Fruit fly (Drosophila melanogaster): ENCODE data around the gene wcy.

wcy gene

dm6 chrX:17077290-17078138 is at the start of gene wcy:
Gene wcy (minus strand): TSS chrX:17077897.
- TF ChIP-seq Mio (GFP tag; optimal IDR thresholded peaks at IDR 0.05) = no peak
- no peak for TF ChIP-seq Rel (GFP tag; optimal IDR thresholded peaks at IDR 0.05)
- TF ChIP-seq Rel (tag; optimal IDR thresholded peaks at IDR 0.05) = peak; percentile 43
- TF ChIP-seq rgr (GFP tag; optimal IDR thresholded peaks at IDR 0.05) = peak; percentile 3
- TF ChIP-seq ey (GFP tag; optimal IDR thresholded peaks at IDR 0.05) = no peak
- TF ChIP-seq Vsx2 (GFP tag; optimal IDR thresholded peaks at IDR 0.05; ENCODE audit: partially characterized antibody) = no peak
- TF ChIP-seq N (GFP tag; optimal IDR thresholded peaks at IDR 0.05) = peak; percentile 86
- TF ChIP-seq HLH106 (tag; optimal IDR thresholded peaks at IDR 0.05) = peak; percentile 46
- no peak for TF ChIP-seq Hr83 (GFP tag; optimal IDR thresholded peaks at IDR 0.05; ENCODE audit: poor library complexity, severe bottlenecking)
- peak in 1 of 2 experiments; percentile 7 for TF ChIP-seq foxo (GFP tag; optimal IDR thresholded peaks at IDR 0.05)
- peak; percentile 95 for TF ChIP-seq psq (GFP tag; optimal IDR thresholded peaks at IDR 0.05)
- peak; percentile 25 for TF ChIP-seq Sp1 (GFP tag; optimal IDR thresholded peaks at IDR 0.05)
- no peak for TF ChIP-seq Hnf4 (GFP tag; optimal IDR thresholded peaks at IDR 0.05)
- peak; percentile 76 for TF ChIP-seq Myc (optimal IDR thresholded peaks at IDR 0.05)
- TF ChIP-seq fru (GFP tag; optimal IDR thresholded peaks at IDR 0.05) = no peak
- no peak for TF ChIP-seq dsf (GFP tag; optimal IDR thresholded peaks at IDR 0.05; ENCODE audit: borderline replicate concordance)
- TF ChIP-seq woc (GFP tag; optimal IDR thresholded peaks at IDR 0.05) = peak; percentile 19
- no peak for TF ChIP-seq CrebA (GFP tag; optimal IDR thresholded peaks at IDR 0.05; ENCODE audit: borderline replicate concordance)
- peak; percentile 57 for TF ChIP-seq Abd-B (GFP tag; optimal IDR thresholded peaks at IDR 0.05)

DNA sequence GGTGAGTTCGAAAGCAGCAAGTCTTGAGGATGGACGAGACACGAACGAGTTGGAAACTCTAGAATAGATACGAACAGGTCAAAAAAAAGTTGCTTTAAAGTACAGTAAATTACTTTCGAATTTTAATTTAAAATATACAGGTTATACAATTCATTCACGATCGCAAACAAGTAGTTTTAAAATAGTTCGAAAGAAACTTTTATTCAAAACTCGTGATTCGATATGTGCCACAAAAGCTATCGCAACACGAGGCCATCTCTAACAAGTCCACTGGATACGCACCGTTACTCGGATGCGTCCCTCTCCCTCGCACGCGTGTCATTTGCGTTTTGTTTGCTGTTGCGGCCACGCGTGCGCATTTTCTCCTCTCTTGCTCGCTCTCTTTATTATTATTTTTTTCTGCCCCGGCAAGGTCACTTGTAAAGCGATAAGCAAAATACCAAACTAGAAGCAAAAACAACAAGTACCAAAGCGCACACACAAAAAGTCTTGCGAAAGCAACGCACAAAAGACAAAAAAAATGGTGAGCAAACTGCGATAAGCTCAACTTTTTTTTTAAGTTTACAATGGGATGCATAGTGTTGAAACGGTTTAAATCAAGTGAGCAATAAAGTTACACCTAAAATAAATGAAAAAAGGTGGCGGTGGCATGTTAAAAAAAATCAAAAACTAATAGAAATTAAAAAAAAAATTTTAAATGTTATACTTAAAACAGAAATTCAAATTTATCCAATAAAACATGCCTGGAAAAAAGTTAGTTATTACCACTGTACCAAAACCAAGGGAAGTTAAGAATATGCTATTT is 47.5 kb upstream of the wcy start:
- TF ChIP-seq br (GFP tag; optimal IDR thresholded peaks at IDR 0.05) = peak; percentile 5
- TF ChIP-seq ey (GFP tag; optimal IDR thresholded peaks at IDR 0.05) = no peak
- TF ChIP-seq Dif (GFP tag; optimal IDR thresholded peaks at IDR 0.05; ENCODE audit: partially characterized antibody) = no peak
- no peak for TF ChIP-seq Vsx2 (GFP tag; optimal IDR thresholded peaks at IDR 0.05; ENCODE audit: partially characterized antibody)
- TF ChIP-seq Sp1 (GFP tag; optimal IDR thresholded peaks at IDR 0.05) = no peak
- TF ChIP-seq woc (GFP tag; optimal IDR thresholded peaks at IDR 0.05) = peak; percentile 68
- no peak for TF ChIP-seq Myc (optimal IDR thresholded peaks at IDR 0.05)
- no peak for TF ChIP-seq dmrt93B (GFP tag; optimal IDR thresholded peaks at IDR 0.05)
- TF ChIP-seq CG32264 (GFP tag; optimal IDR thresholded peaks at IDR 0.05) = no peak
- peak in 1 of 2 experiments; percentile 24 for TF ChIP-seq foxo (GFP tag; optimal IDR thresholded peaks at IDR 0.05)
- no peak for TF ChIP-seq tai (GFP tag; optimal IDR thresholded peaks at IDR 0.05)
- no peak for TF ChIP-seq usp (GFP tag; optimal IDR thresholded peaks at IDR 0.05)
- no peak for TF ChIP-seq brk (GFP tag; optimal IDR thresholded peaks at IDR 0.05)
- TF ChIP-seq pan (optimal IDR thresholded peaks at IDR 0.05) = no peak
- TF ChIP-seq dl (GFP tag; optimal IDR thresholded peaks at IDR 0.05; ENCODE audit: insufficient read depth in 1 of 2, partially characterized antibody in 2 of 2) = no peak
- peak; percentile 1 for TF ChIP-seq psq (GFP tag; optimal IDR thresholded peaks at IDR 0.05)
- peak; percentile 19 for TF ChIP-seq HLH106 (tag; optimal IDR thresholded peaks at IDR 0.05)
- TF ChIP-seq Dfd (GFP tag; optimal IDR thresholded peaks at IDR 0.05) = no peak
- TF ChIP-seq rgr (GFP tag; optimal IDR thresholded peaks at IDR 0.05) = peak; percentile 11
- no peak for TF ChIP-seq Rel (GFP tag; optimal IDR thresholded peaks at IDR 0.05)
- no peak for TF ChIP-seq Rel (tag; optimal IDR thresholded peaks at IDR 0.05)
- TF ChIP-seq N (GFP tag; optimal IDR thresholded peaks at IDR 0.05) = no peak
- TF ChIP-seq sv (GFP tag; optimal IDR thresholded peaks at IDR 0.05) = no peak
- no peak for TF ChIP-seq lola (GFP tag; optimal IDR thresholded peaks at IDR 0.05)
- no peak for TF ChIP-seq Hr78 (GFP tag; optimal IDR thresholded peaks at IDR 0.05)
- TF ChIP-seq OdsH (GFP tag; optimal IDR thresholded peaks at IDR 0.05) = peak; percentile 23
- TF ChIP-seq fru (GFP tag; optimal IDR thresholded peaks at IDR 0.05) = peak; percentile 44
- no peak for TF ChIP-seq CrebA (GFP tag; optimal IDR thresholded peaks at IDR 0.05; ENCODE audit: borderline replicate concordance)
- TF ChIP-seq h (GFP tag; optimal IDR thresholded peaks at IDR 0.05) = peak; percentile 46
